Worm (Caenorhabditis elegans) whole organism, young adult: ENCODE data around the gene F49E12.8.
A peak's percentile ranks its signal among the peaks of the same experiment; 100 is the strongest.

Source experiments
- B0019.2 ChIP-seq: fragments of 200-800 bp; sonication (Bioruptor generic); conservative IDR thresholded peaks from 2 replicates; pipeline ENCODE4 v1.3.6; 2022; ENCODE audit warnings: missing genetic modification reagents, missing genetic modification characterization, missing compliant biosample characterization
- D2030.7 ChIP-seq: fragments of 200-800 bp; sonication (Bioruptor generic); IDR thresholded peaks from 2 replicates; pipeline ENCODE4 v1.3.6; 2022; ENCODE audit warnings: missing genetic modification reagents, missing genetic modification characterization, missing compliant biosample characterization
- F10E7.11 ChIP-seq: sonication (generic microtip); optimal IDR thresholded peaks from 2 replicates; lab custom pipeline; 2017; ENCODE audit warnings: mild to moderate bottlenecking, missing genetic modification characterization, moderate library complexity, missing compliant biosample characterization
- F22D6.2 ChIP-seq: sonication (generic microtip); optimal IDR thresholded peaks from 2 replicates; lab custom pipeline; 2016; ENCODE audit warnings: mild to moderate bottlenecking, missing genetic modification characterization, missing compliant biosample characterization
- F37B4.10 ChIP-seq: fragments of 200-800 bp; sonication (Bioruptor generic); IDR thresholded peaks from 2 replicates; pipeline ENCODE4 v1.3.6; 2022; ENCODE audit warnings: missing genetic modification characterization, missing compliant biosample characterization
- F39B2.1 ChIP-seq: fragments of 200-800 bp; sonication (Bioruptor generic); IDR thresholded peaks from 2 replicates; pipeline ENCODE4 v1.3.6; 2022; ENCODE audit warnings: missing genetic modification reagents, missing genetic modification characterization, missing compliant biosample characterization
- T26A5.8 ChIP-seq: sonication (generic microtip); optimal IDR thresholded peaks from 2 replicates; lab custom pipeline; 2016; ENCODE audit warnings: missing genetic modification characterization, missing compliant biosample characterization
- Y67H2A.10 ChIP-seq: fragments of 200-800 bp; sonication (Bioruptor generic); conservative IDR thresholded peaks from 2 replicates; pipeline ENCODE4 v1.3.6; 2022; ENCODE audit warnings: missing genetic modification reagents, missing genetic modification characterization, missing compliant biosample characterization
- Y79H2A.3 ChIP-seq: fragments of 200-800 bp; sonication (Bioruptor generic); conservative IDR thresholded peaks from 2 replicates; pipeline ENCODE4 v1.3.6; 2022; ENCODE audit warnings: missing genetic modification reagents, missing genetic modification characterization, missing compliant biosample characterization
- ama-1 ChIP-seq, 3 experiments: fragments of 150-350 bp in 1 of 3; sonication (generic microtip) in 2 of 3; optimal IDR thresholded peaks; 2 replicates each; lab custom pipeline; 2014 to 2018; ENCODE audit warnings: missing biosample characterization in 2 of 3, missing genetic modification characterization in 2 of 3, missing genetic modification reagents in 2 of 3
- aptf-2 ChIP-seq: fragments of 200-800 bp; sonication (Bioruptor generic); conservative IDR thresholded peaks from 2 replicates; pipeline ENCODE4 v1.3.6; 2022; ENCODE audit warnings: missing genetic modification reagents, missing genetic modification characterization, missing compliant biosample characterization
- aptf-3 ChIP-seq: fragments of 200-800 bp; sonication (Bioruptor generic); IDR thresholded peaks from 2 replicates; pipeline ENCODE4 v1.3.6; 2022; ENCODE audit warnings: missing genetic modification characterization, missing compliant biosample characterization
- attf-3 ChIP-seq: fragments of 200-800 bp; sonication (Bioruptor generic); conservative IDR thresholded peaks from 2 replicates; pipeline ENCODE4 v1.3.6; 2022; ENCODE audit warnings: missing genetic modification reagents, missing genetic modification characterization, missing compliant biosample characterization
- attf-6 ChIP-seq: fragments of 200-800 bp; sonication (Bioruptor generic); IDR thresholded peaks from 2 replicates; pipeline ENCODE4 v1.3.6; 2022; ENCODE audit warnings: missing genetic modification reagents, missing genetic modification characterization, missing compliant biosample characterization
- ccch-3 ChIP-seq: fragments of 200-800 bp; sonication (Bioruptor generic); optimal IDR thresholded peaks from 2 replicates; lab custom pipeline; 2018; ENCODE audit warnings: mild to moderate bottlenecking, missing genetic modification characterization, missing compliant biosample characterization
- cebp-2 ChIP-seq: fragments of 200-800 bp; sonication (Bioruptor generic); IDR thresholded peaks from 2 replicates; pipeline ENCODE4 v1.3.6; 2022; ENCODE audit warnings: missing genetic modification characterization, missing compliant biosample characterization
- ceh-91 ChIP-seq: fragments of 200-800 bp; sonication (Bioruptor generic); IDR thresholded peaks from 2 replicates; pipeline ENCODE4 v1.3.6; 2022; ENCODE audit warnings: missing genetic modification reagents, missing genetic modification characterization, missing compliant biosample characterization
- die-1 ChIP-seq: sonication (generic microtip); optimal IDR thresholded peaks from 2 replicates; lab custom pipeline; 2016; ENCODE audit warnings: missing genotype, mild to moderate bottlenecking, missing genetic modification characterization, missing compliant biosample characterization
- egrh-3 ChIP-seq: fragments of 200-800 bp; sonication (Bioruptor generic); IDR thresholded peaks from 2 replicates; pipeline ENCODE4 v1.3.6; 2022; ENCODE audit warnings: missing genetic modification reagents, missing genetic modification characterization, missing compliant biosample characterization
- ekl-4 ChIP-seq: fragments of 200-800 bp; sonication (Bioruptor generic); IDR thresholded peaks from 2 replicates; pipeline ENCODE4 v1.3.6; 2022; ENCODE audit warnings: missing genetic modification reagents, missing genetic modification characterization, missing compliant biosample characterization
- ets-4 ChIP-seq: fragments of 200-800 bp; sonication (Bioruptor generic); optimal IDR thresholded peaks from 2 replicates; lab custom pipeline; 2018; ENCODE audit warnings: mild to moderate bottlenecking, missing genetic modification characterization, missing compliant biosample characterization
- hlh-12 ChIP-seq: sonication (generic microtip); optimal IDR thresholded peaks from 2 replicates; lab custom pipeline; 2016; ENCODE audit warnings: missing genetic modification characterization, missing compliant biosample characterization
- hrde-1 ChIP-seq: sonication (generic microtip); optimal IDR thresholded peaks from 2 replicates; lab custom pipeline; 2016; ENCODE audit warnings: missing genetic modification characterization, mild to moderate bottlenecking, missing compliant biosample characterization, moderate library complexity, missing genotype, missing genetic modification reagents, borderline replicate concordance
- let-526 ChIP-seq: fragments of 200-800 bp; sonication (Bioruptor generic); IDR thresholded peaks from 2 replicates; pipeline ENCODE4 v1.3.6; 2022; ENCODE audit warnings: missing genetic modification reagents, missing genetic modification characterization, missing compliant biosample characterization
- let-607 ChIP-seq, 2 experiments: fragments of 200-800 bp in 1 of 2; sonication (Bioruptor generic) in 1 of 2; sonication (generic microtip) in 1 of 2; optimal IDR thresholded peaks; 2 replicates each; lab custom pipeline; 2016 to 2018; ENCODE audit warnings: mild to moderate bottlenecking in 2 of 2, missing compliant biosample characterization in 2 of 2, missing genetic modification characterization in 2 of 2, moderate library complexity in 2 of 2, missing genotype in 1 of 2
- lin-26 ChIP-seq: fragments of 200-800 bp; sonication (Bioruptor generic); IDR thresholded peaks from 2 replicates; pipeline ENCODE4 v1.3.6; 2022; ENCODE audit warnings: missing genetic modification reagents, missing genetic modification characterization, missing compliant biosample characterization
- lin-54 ChIP-seq: fragments of 200-800 bp; sonication (Bioruptor generic); optimal IDR thresholded peaks from 2 replicates; lab custom pipeline; 2018; ENCODE audit warnings: mild to moderate bottlenecking, missing genetic modification characterization, missing compliant biosample characterization
- lsy-27 ChIP-seq: sonication (generic microtip); optimal IDR thresholded peaks from 2 replicates; lab custom pipeline; 2017; ENCODE audit warnings: missing genetic modification characterization, mild to moderate bottlenecking, missing compliant biosample characterization, antibody characterized with exemption, missing genotype, borderline replicate concordance; ENCODE audit not compliant: insufficient read depth
- madf-3 ChIP-seq: fragments of 200-800 bp; sonication (Bioruptor generic); IDR thresholded peaks from 2 replicates; pipeline ENCODE4 v1.3.6; 2022; ENCODE audit warnings: missing genetic modification reagents, missing genetic modification characterization, missing compliant biosample characterization
- mxl-1 ChIP-seq: sonication (generic microtip); optimal IDR thresholded peaks from 2 replicates; lab custom pipeline; 2016; ENCODE audit warnings: missing genetic modification characterization, missing compliant biosample characterization
- nhr-179 ChIP-seq: sonication (generic microtip); optimal IDR thresholded peaks from 2 replicates; lab custom pipeline; 2016; ENCODE audit warnings: mild to moderate bottlenecking, missing genetic modification characterization, missing compliant biosample characterization
- nhr-27 ChIP-seq: fragments of 200-800 bp; sonication (Bioruptor generic); optimal IDR thresholded peaks from 2 replicates; lab custom pipeline; 2018; ENCODE audit warnings: mild to moderate bottlenecking, missing genetic modification characterization, moderate library complexity, missing compliant biosample characterization
- nhr-80 ChIP-seq: sonication (generic microtip); optimal IDR thresholded peaks from 2 replicates; lab custom pipeline; 2016; ENCODE audit warnings: missing genetic modification characterization, missing compliant biosample characterization
- pha-4 ChIP-seq: fragments of 150-350 bp; sonication (generic microtip); optimal IDR thresholded peaks from 2 replicates; lab custom pipeline; 2014; ENCODE audit warnings: missing biosample characterization, missing genetic modification reagents, missing genetic modification characterization
- snpc-4 ChIP-seq, 5 experiments: fragments of 150-350 bp in 1 of 5; sonication (generic microtip) in 4 of 5; optimal IDR thresholded peaks; 2 replicates each; lab custom pipeline; 2014 to 2018; ENCODE audit warnings: missing genetic modification characterization in 5 of 5, missing biosample characterization in 3 of 5, antibody characterized with exemption in 2 of 5, mild to moderate bottlenecking in 2 of 5, missing compliant biosample characterization in 2 of 5, missing genotype in 2 of 5, moderate library complexity in 2 of 5, missing genetic modification reagents in 1 of 5
- somi-1 ChIP-seq: fragments of 200-800 bp; sonication (Bioruptor generic); optimal IDR thresholded peaks from 2 replicates; lab custom pipeline; 2018; ENCODE audit warnings: mild to moderate bottlenecking, missing genetic modification characterization, missing compliant biosample characterization
- tbp1 ChIP-seq: fragments of 200-800 bp; sonication (Bioruptor generic); optimal IDR thresholded peaks from 2 replicates; lab custom pipeline; 2018; ENCODE audit warnings: mild to moderate bottlenecking, missing genetic modification characterization, missing compliant biosample characterization
- unc-62 ChIP-seq: fragments of 150-350 bp; optimal IDR thresholded peaks from 2 replicates; lab custom pipeline; 2014; ENCODE audit warnings: missing biosample characterization, missing genetic modification reagents, missing genetic modification characterization
- zfh-2 ChIP-seq: fragments of 200-800 bp; sonication (Bioruptor generic); conservative IDR thresholded peaks from 2 replicates; pipeline ENCODE4 v1.3.6; 2022; ENCODE audit warnings: missing genetic modification reagents, missing genetic modification characterization, missing compliant biosample characterization
- ztf-22 ChIP-seq: fragments of 200-800 bp; sonication (Bioruptor generic); optimal IDR thresholded peaks from 2 replicates; lab custom pipeline; 2018; ENCODE audit warnings: mild to moderate bottlenecking, missing genetic modification characterization, moderate library complexity, missing compliant biosample characterization
- ztf-28 ChIP-seq: fragments of 200-800 bp; sonication (Bioruptor generic); IDR thresholded peaks from 2 replicates; pipeline ENCODE4 v1.3.6; 2022; ENCODE audit warnings: missing genetic modification reagents, missing genetic modification characterization, missing compliant biosample characterization

F49E12.8 gene

DNA sequence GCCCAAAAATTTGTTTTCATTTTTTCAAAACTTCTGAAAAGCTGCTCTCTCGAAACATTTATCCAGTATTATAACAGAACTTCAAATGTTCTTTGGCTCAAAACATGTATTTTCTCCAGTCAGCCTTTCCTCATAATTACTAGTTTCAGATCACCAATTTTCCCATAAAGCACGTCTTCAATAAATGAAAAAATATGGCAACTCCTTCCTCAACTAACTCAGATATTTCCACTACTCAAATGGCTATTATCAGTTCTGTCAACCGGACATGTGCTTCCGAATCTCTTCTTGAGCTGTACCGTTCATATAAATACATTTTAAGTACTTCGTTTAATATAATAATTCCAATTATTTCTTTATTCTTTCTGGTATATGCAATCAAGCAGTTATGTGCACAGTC, 13.4 kb upstream of the F49E12.8 start, which contains the start of gene sra-13 (continued):
- TF ChIP-seq hlh-12 (no peak), pha-4 (no peak), F37B4.10 (GFP tag; lab: Robert Waterston, UW) (no peak), tbp1 (GFP tag; lab: Kevin White, UChicago) (no peak), Y67H2A.10 (no peak), ekl-4 (no peak)

- TF ChIP-seq hrde-1 (tag; lab: Kevin White, UChicago) = no peak
- TF ChIP-seq ztf-28 = no peak
- no peak for TF ChIP-seq madf-3 (GFP tag; lab: Robert Waterston, UW)
- TF ChIP-seq Y79H2A.3 = no peak
- TF ChIP-seq ceh-91 (GFP tag; lab: Robert Waterston, UW) = no peak
- TF ChIP-seq ztf-22 = no peak
- no peak for TF ChIP-seq aptf-2 (GFP tag; lab: Robert Waterston, UW)
- no peak for TF ChIP-seq mxl-1 (tag; lab: Kevin White, UChicago)
- no peak for TF ChIP-seq attf-3
- no peak for TF ChIP-seq lsy-27 (tag; lab: Kevin White, UChicago)
- no peak for TF ChIP-seq let-526
- no peak for TF ChIP-seq aptf-3
These were observed 11.2 kb upstream of the F49E12.8 start, which contains the start of gene ubc-24 for ce11 chrII:8405303-8405702. TSS of gene ubc-24 (plus strand) at chrII:8405603.

ce11 chrII:8404748-8405147, 10.6 kb upstream of the F49E12.8 start, which contains the start of gene skpo-1:
TSS of gene skpo-1 (minus strand) at chrII:8404848.
- TF ChIP-seq ama-1 (optimal IDR thresholded peaks at IDR 0.05; lab: Kevin White, UChicago) (no peak), ama-1 (GFP tag; optimal IDR thresholded peaks at IDR 0.05; lab: Kevin White, UChicago) (no peak), egrh-3 (no peak), F10E7.11 (tag; lab: Kevin White, UChicago) (no peak), attf-6 (no peak), cebp-2 (no peak), zfh-2 (no peak), let-607 (tag; optimal IDR thresholded peaks at IDR 0.05; lab: Kevin White, UChicago) (no peak), lin-26 (GFP tag; lab: Robert Waterston, UW) (no peak), B0019.2 (GFP tag; lab: Robert Waterston, UW) (no peak), ets-4 (GFP tag; lab: Kevin White, UChicago) (no peak), ccch-3 (GFP tag; lab: Kevin White, UChicago) (no peak), somi-1 (GFP tag; lab: Kevin White, UChicago) (no peak), madf-3 (GFP tag; lab: Robert Waterston, UW) (no peak), die-1 (tag; lab: Kevin White, UChicago) (no peak), F22D6.2 (tag; lab: Kevin White, UChicago) (no peak), T26A5.8 (no peak), F39B2.1 (GFP tag; lab: Robert Waterston, UW) (no peak), nhr-179 (no peak), aptf-2 (GFP tag; lab: Robert Waterston, UW) (no peak), D2030.7 (no peak)

DNA sequence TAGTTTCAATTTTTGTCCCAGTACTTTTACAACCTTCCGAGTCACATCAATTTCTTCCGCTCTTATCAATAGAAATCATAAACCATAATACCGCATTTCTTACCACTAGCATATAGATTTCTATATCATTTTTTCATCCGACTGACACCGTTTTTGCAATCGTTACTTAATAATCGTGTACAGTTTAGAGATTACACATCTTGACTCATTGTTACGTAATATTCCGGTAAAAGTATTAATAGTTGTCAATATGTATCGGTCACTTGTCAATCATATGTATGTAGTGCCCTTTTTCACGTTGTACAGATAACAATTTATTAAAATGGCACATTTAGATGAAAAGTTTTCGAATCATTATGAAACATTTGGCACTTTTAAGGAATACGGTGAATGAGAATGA, 5.9 kb upstream of the F49E12.8 start:
- no peak for TF ChIP-seq snpc-4 (GFP tag; optimal IDR thresholded peaks at IDR 0.05; lab: Kevin White, UChicago)
- TF ChIP-seq snpc-4 (tag; optimal IDR thresholded peaks at IDR 0.05; lab: Kevin White, UChicago) = no peak
- peak; percentile 92 for TF ChIP-seq unc-62 (GFP tag; lab: Kevin White, UChicago)
- TF ChIP-seq lin-54 (GFP tag; lab: Kevin White, UChicago) = no peak
- no peak for TF ChIP-seq hrde-1 (tag; lab: Kevin White, UChicago)
- TF ChIP-seq nhr-80 = peak; percentile 73
- no peak for TF ChIP-seq nhr-27 (tag; lab: Kevin White, UChicago)
- TF ChIP-seq let-607 (tag; optimal IDR thresholded peaks at IDR 0.05; lab: Kevin White, UChicago) = peak in 1 of 2 experiments; percentile 59
